Fruit fly (Drosophila melanogaster) whole organism, prepupa: ENCODE data around the gene Dyro.

ENCODE experiments used
- CG11902 ChIP-seq: fragments of 200-800 bp; sonication (Bioruptor generic); optimal IDR thresholded peaks from 3 replicates; lab custom pipeline; 2016; ENCODE audit warnings: missing biosample characterization, missing genetic modification characterization
- CG32006 ChIP-seq: fragments of 200-800 bp; sonication (Bioruptor generic); optimal IDR thresholded peaks from 3 replicates; lab custom pipeline; 2017; ENCODE audit warnings: missing biosample characterization, mild to moderate bottlenecking, missing genetic modification characterization
- Ets21C ChIP-seq: fragments of 200-800 bp; sonication (Bioruptor generic); optimal IDR thresholded peaks from 3 replicates; lab custom pipeline; 2016; ENCODE audit warnings: missing biosample characterization, missing genetic modification characterization
- pdm3 ChIP-seq: fragments of 200-800 bp; sonication (Bioruptor generic); optimal IDR thresholded peaks from 3 replicates; lab custom pipeline; 2016; ENCODE audit warnings: missing biosample characterization, missing genetic modification characterization

dm6 chr3L:11333986-11334385 lies 38.3 kb upstream of the Dyro start:
- TF ChIP-seq pdm3 (GFP tag; lab: Kevin White, UChicago) (no peak), CG32006 (GFP tag; lab: Kevin White, UChicago) (peak; percentile 14), CG11902 (GFP tag; lab: Kevin White, UChicago) (no peak), Ets21C (GFP tag; lab: Kevin White, UChicago) (no peak)
